Worm (Caenorhabditis elegans) whole organism, mixed stage, embryonic: ENCODE measurements around the gene dgn-1.

Experiments
- blmp-1 ChIP-seq: fragments of 150-350 bp; optimal IDR thresholded peaks from 2 replicates; lab custom pipeline; 2014; ENCODE audit warnings: missing biosample characterization, missing genetic modification characterization
- lin-13 ChIP-seq: fragments of 150-350 bp; optimal IDR thresholded peaks from 2 replicates; lab custom pipeline; 2014; ENCODE audit warnings: missing biosample characterization, missing genetic modification characterization
- mep-1 ChIP-seq: fragments of 150-350 bp; optimal IDR thresholded peaks from 2 replicates; lab custom pipeline; 2017; ENCODE audit warnings: missing biosample characterization, missing genetic modification reagents, missing genetic modification characterization, inconsistent platforms
- nhr-237 ChIP-seq: fragments of 150-350 bp; optimal IDR thresholded peaks from 2 replicates; lab custom pipeline; 2014; ENCODE audit warnings: missing biosample characterization, missing genetic modification characterization
- snpc-4 ChIP-seq: fragments of 150-350 bp; optimal IDR thresholded peaks from 2 replicates; lab custom pipeline; 2014; ENCODE audit warnings: missing biosample characterization, missing genetic modification characterization
- unc-39 ChIP-seq: fragments of 150-350 bp; optimal IDR thresholded peaks from 2 replicates; lab custom pipeline; 2014; ENCODE audit warnings: missing biosample characterization, missing genetic modification characterization
- unc-62 ChIP-seq: fragments of 150-350 bp; optimal IDR thresholded peaks from 2 replicates; lab custom pipeline; 2014; ENCODE audit warnings: missing biosample characterization, missing genetic modification reagents, missing genetic modification characterization
- ztf-11 ChIP-seq: fragments of 150-350 bp; optimal IDR thresholded peaks from 2 replicates; lab custom pipeline; 2014; ENCODE audit warnings: missing biosample characterization, missing genetic modification characterization

DNA sequence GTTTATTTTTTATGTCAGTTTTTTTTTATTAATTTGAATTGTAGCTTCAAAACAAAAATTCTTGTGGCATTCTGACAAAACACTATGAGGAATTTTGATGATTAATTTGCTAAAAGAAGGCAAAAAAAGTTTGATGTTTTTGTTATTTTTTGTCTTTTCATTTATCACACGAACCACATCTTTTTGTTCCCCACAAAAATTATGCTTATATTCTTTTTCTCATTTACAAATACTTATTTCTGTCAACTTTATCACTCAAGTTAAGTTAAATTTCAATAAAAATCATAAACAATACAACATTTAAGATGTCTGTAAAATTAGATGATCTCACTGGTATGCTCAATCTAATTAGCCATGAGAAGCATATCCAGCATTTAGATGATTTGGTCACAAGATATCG, 40.6 kb downstream of the dgn-1 start, which contains the start of gene F47B10.6:
- no peak for TF ChIP-seq ztf-11 (tag; lab: Kevin White, UChicago)
- TF ChIP-seq nhr-237 (tag; lab: Kevin White, UChicago), result no peak
- TF ChIP-seq unc-62 (GFP tag; lab: Kevin White, UChicago), result no peak
- no peak for TF ChIP-seq mep-1 (tag; lab: Kevin White, UChicago)
- no peak for TF ChIP-seq blmp-1
- TF ChIP-seq lin-13 (tag; lab: Kevin White, UChicago), result no peak
- TF ChIP-seq snpc-4 (tag; lab: Kevin White, UChicago), result no peak
- no peak for TF ChIP-seq unc-39
